Worm (Caenorhabditis elegans) whole organism, young adult: Measurements from ENCODE around the gene F41H10.4.

Source experiments
- B0035.1 ChIP-seq: sonication (generic microtip); optimal IDR thresholded peaks from 2 replicates; lab custom pipeline; 2016; ENCODE audit warnings: missing genetic modification characterization, mild to moderate bottlenecking, missing compliant biosample characterization, missing genotype, missing genetic modification reagents
- T26A5.8 ChIP-seq: sonication (generic microtip); optimal IDR thresholded peaks from 2 replicates; lab custom pipeline; 2016; ENCODE audit warnings: missing genetic modification characterization, missing compliant biosample characterization
- ama-1 ChIP-seq, 3 experiments: fragments of 150-350 bp in 1 of 3; sonication (generic microtip) in 2 of 3; optimal IDR thresholded peaks; 2 replicates each; lab custom pipeline; 2014 to 2018; ENCODE audit warnings: missing biosample characterization in 2 of 3, missing genetic modification characterization in 2 of 3, missing genetic modification reagents in 2 of 3
- attf-3 ChIP-seq: fragments of 200-800 bp; sonication (Bioruptor generic); conservative IDR thresholded peaks from 2 replicates; pipeline ENCODE4 v1.3.6; 2022; ENCODE audit warnings: missing genetic modification reagents, missing genetic modification characterization, missing compliant biosample characterization
- ceh-27 ChIP-seq: fragments of 200-800 bp; sonication (Bioruptor generic); optimal IDR thresholded peaks from 2 replicates; lab custom pipeline; 2018; ENCODE audit warnings: mild to moderate bottlenecking, missing genetic modification characterization, moderate library complexity, missing compliant biosample characterization
- ceh-40 ChIP-seq: fragments of 200-800 bp; sonication (Bioruptor generic); IDR thresholded peaks from 2 replicates; pipeline ENCODE4 v1.3.6; 2022; ENCODE audit warnings: missing genetic modification characterization, missing compliant biosample characterization
- dox-1 ChIP-seq: fragments of 200-800 bp; sonication (Bioruptor generic); IDR thresholded peaks from 2 replicates; pipeline ENCODE4 v1.3.6; 2022; ENCODE audit warnings: missing genetic modification reagents, missing genetic modification characterization, missing compliant biosample characterization
- mcd-1 ChIP-seq: fragments of 200-800 bp; sonication (Bioruptor generic); IDR thresholded peaks from 2 replicates; pipeline ENCODE4 v1.3.6; 2022; ENCODE audit warnings: missing genetic modification reagents, missing genetic modification characterization, missing compliant biosample characterization
- mxl-1 ChIP-seq: sonication (generic microtip); optimal IDR thresholded peaks from 2 replicates; lab custom pipeline; 2016; ENCODE audit warnings: missing genetic modification characterization, missing compliant biosample characterization
- snpc-4 ChIP-seq, 5 experiments: fragments of 150-350 bp in 1 of 5; sonication (generic microtip) in 4 of 5; optimal IDR thresholded peaks; 2 replicates each; lab custom pipeline; 2014 to 2018; ENCODE audit warnings: missing genetic modification characterization in 5 of 5, missing biosample characterization in 3 of 5, antibody characterized with exemption in 2 of 5, mild to moderate bottlenecking in 2 of 5, missing compliant biosample characterization in 2 of 5, missing genotype in 2 of 5, moderate library complexity in 2 of 5, missing genetic modification reagents in 1 of 5
- sptf-2 ChIP-seq: fragments of 200-800 bp; sonication (Bioruptor generic); optimal IDR thresholded peaks from 2 replicates; lab custom pipeline; 2018; ENCODE audit warnings: mild to moderate bottlenecking, missing genetic modification characterization, missing compliant biosample characterization
- zfh-2 ChIP-seq: fragments of 200-800 bp; sonication (Bioruptor generic); conservative IDR thresholded peaks from 2 replicates; pipeline ENCODE4 v1.3.6; 2022; ENCODE audit warnings: missing genetic modification reagents, missing genetic modification characterization, missing compliant biosample characterization

DNA sequence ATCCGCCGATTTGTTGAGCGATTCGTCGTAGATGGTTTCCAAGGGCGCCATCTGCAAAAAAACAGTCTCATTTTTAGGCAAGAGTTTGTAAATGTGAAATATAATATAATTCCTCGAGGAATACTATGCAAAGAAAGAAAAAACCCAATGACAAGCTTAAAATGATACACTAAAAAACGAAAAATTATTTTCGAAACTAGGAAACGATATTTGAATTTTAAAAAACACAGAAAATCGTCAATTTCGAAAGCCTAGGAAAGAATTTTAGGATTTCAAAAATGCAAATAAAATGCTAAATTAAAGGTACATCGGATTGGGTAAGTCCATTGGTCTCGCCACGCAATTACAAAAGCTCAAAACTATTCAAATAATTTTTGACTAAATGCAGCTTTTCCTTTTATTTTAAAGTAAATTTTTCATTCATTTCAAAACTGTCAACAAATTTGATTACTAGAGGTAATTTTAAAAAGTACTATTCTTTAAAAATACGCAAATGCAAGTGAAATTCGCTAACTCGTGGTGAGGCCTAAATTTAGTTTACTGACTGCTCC, 27.2 kb downstream of the F41H10.4 start, which contains the start of the genes htp-1 and ZK616.5:
- TF ChIP-seq sptf-2 (GFP tag; lab: Kevin White, UChicago) (no peak), ceh-40 (GFP tag; lab: Robert Waterston, UW) (no peak), attf-3 (GFP tag; lab: Robert Waterston, UW) (no peak), ama-1 (optimal IDR thresholded peaks at IDR 0.05; lab: Kevin White, UChicago) (no peak), ama-1 (GFP tag; optimal IDR thresholded peaks at IDR 0.05; lab: Kevin White, UChicago) (no peak), mxl-1 (tag; lab: Kevin White, UChicago) (no peak), B0035.1 (tag; lab: Kevin White, UChicago) (no peak), ceh-27 (GFP tag; lab: Kevin White, UChicago) (no peak), T26A5.8 (no peak), dox-1 (GFP tag; lab: Robert Waterston, UW) (no peak), zfh-2 (GFP tag; lab: Robert Waterston, UW) (no peak), snpc-4 (GFP tag; optimal IDR thresholded peaks at IDR 0.05; lab: Kevin White, UChicago) (no peak), snpc-4 (tag; optimal IDR thresholded peaks at IDR 0.05; lab: Kevin White, UChicago) (peak in 3 of 4 experiments; percentile 19 to 67 (median 63)), mcd-1 (GFP tag; lab: Robert Waterston, UW) (no peak)
